Fruit fly (Drosophila melanogaster) whole organism, embryonic: ENCODE measurements around the gene Fam92.

Experiments used
- Atf3 ChIP-seq: fragments of 200-800 bp; sonication (Bioruptor generic); optimal IDR thresholded peaks from 3 replicates; lab custom pipeline; 2016; ENCODE audit warnings: missing biosample characterization, missing genetic modification characterization
- CG10147 ChIP-seq: fragments of 200-800 bp; sonication (Bioruptor generic); optimal IDR thresholded peaks from 2 replicates; lab custom pipeline; 2019; ENCODE audit warnings: missing biosample characterization, mild to moderate bottlenecking, missing genetic modification characterization, moderate library complexity
- CG10543 ChIP-seq: fragments of 200-800 bp; sonication (Bioruptor generic); optimal IDR thresholded peaks from 3 replicates; lab custom pipeline; 2017; ENCODE audit warnings: missing biosample characterization, mild to moderate bottlenecking, missing genetic modification characterization, moderate library complexity
- CG10959 ChIP-seq: fragments of 200-800 bp; sonication (Bioruptor generic); IDR thresholded peaks from 2 replicates; pipeline ENCODE4 v1.3.6; 2022; ENCODE audit warnings: missing biosample characterization, missing genetic modification characterization
- CG11247 ChIP-seq: fragments of 200-800 bp; sonication (Bioruptor generic); IDR thresholded peaks from 2 replicates; pipeline ENCODE4 v1.3.6; 2022; ENCODE audit warnings: missing biosample characterization, missing genetic modification characterization
- CG13287 ChIP-seq: fragments of 200-800 bp; sonication (Bioruptor generic); IDR thresholded peaks from 2 replicates; pipeline ENCODE4 v1.3.6; 2022; ENCODE audit warnings: missing biosample characterization, missing genetic modification characterization; ENCODE audit not compliant: partially characterized antibody
- CG14014 ChIP-seq: fragments of 200-800 bp; sonication (Bioruptor generic); IDR thresholded peaks from 2 replicates; pipeline ENCODE4 v1.3.6; 2022; ENCODE audit warnings: missing biosample characterization, missing genetic modification characterization
- CG1603 ChIP-seq: fragments of 200-800 bp; sonication (Bioruptor generic); optimal IDR thresholded peaks from 2 replicates; lab custom pipeline; 2019; ENCODE audit warnings: missing biosample characterization, mild to moderate bottlenecking, missing genetic modification characterization, moderate library complexity
- CG17568 ChIP-seq: fragments of 200-800 bp; sonication (Bioruptor generic); optimal IDR thresholded peaks from 2 replicates; lab custom pipeline; 2018; ENCODE audit warnings: missing biosample characterization, mild to moderate bottlenecking, missing genetic modification characterization, moderate library complexity
- CG31441 ChIP-seq: fragments of 200-800 bp; sonication (Bioruptor generic); IDR thresholded peaks from 2 replicates; pipeline ENCODE4 v1.3.6; 2022; ENCODE audit warnings: missing biosample characterization, missing genetic modification characterization
- CG3838 ChIP-seq: fragments of 200-800 bp; sonication (Bioruptor generic); optimal IDR thresholded peaks from 3 replicates; lab custom pipeline; 2016; ENCODE audit warnings: missing biosample characterization, missing genetic modification characterization
- CG4424 ChIP-seq: fragments of 200-800 bp; sonication (Bioruptor generic); optimal IDR thresholded peaks from 3 replicates; lab custom pipeline; 2016; ENCODE audit warnings: missing biosample characterization, missing genetic modification characterization
- CG6654 ChIP-seq: fragments of 200-800 bp; sonication (Bioruptor generic); optimal IDR thresholded peaks from 2 replicates; lab custom pipeline; 2017; ENCODE audit warnings: missing biosample characterization, mild to moderate bottlenecking, missing genetic modification characterization
- CG7271 ChIP-seq: fragments of 200-800 bp; sonication (Bioruptor generic); optimal IDR thresholded peaks from 2 replicates; lab custom pipeline; 2018; ENCODE audit warnings: missing biosample characterization, mild to moderate bottlenecking, missing genetic modification characterization, moderate library complexity
- CG7556 ChIP-seq: fragments of 200-800 bp; sonication (Bioruptor generic); optimal IDR thresholded peaks from 2 replicates; lab custom pipeline; 2017; ENCODE audit warnings: missing biosample characterization, mild to moderate bottlenecking, missing genetic modification characterization
- CG8281 ChIP-seq: fragments of 200-800 bp; sonication (Bioruptor generic); optimal IDR thresholded peaks from 2 replicates; lab custom pipeline; 2018; ENCODE audit warnings: missing biosample characterization, mild to moderate bottlenecking, missing genetic modification characterization, moderate library complexity
- CG8924 ChIP-seq: fragments of 200-800 bp; optimal IDR thresholded peaks from 3 replicates; lab custom pipeline; 2019; ENCODE audit warnings: missing biosample characterization, mild to moderate bottlenecking, missing genetic modification characterization, moderate library complexity
- CG9609 ChIP-seq: fragments of 200-800 bp; sonication (Bioruptor generic); optimal IDR thresholded peaks from 3 replicates; lab custom pipeline; 2016; ENCODE audit warnings: missing biosample characterization, missing genetic modification characterization
- Hey ChIP-seq: fragments of 200-800 bp; sonication (Bioruptor generic); optimal IDR thresholded peaks from 3 replicates; lab custom pipeline; 2018; ENCODE audit warnings: missing biosample characterization, mild to moderate bottlenecking, missing genetic modification characterization
- Myb ChIP-seq: fragments of 200-800 bp; sonication (Bioruptor generic); optimal IDR thresholded peaks from 2 replicates; lab custom pipeline; 2016; ENCODE audit warnings: missing biosample characterization, missing genetic modification characterization
- NFAT ChIP-seq: fragments of 200-800 bp; sonication (Bioruptor generic); IDR thresholded peaks from 2 replicates; pipeline ENCODE4 v1.3.6; 2022; ENCODE audit warnings: missing biosample characterization, missing genetic modification characterization
- Nf-YC ChIP-seq: fragments of 200-800 bp; optimal IDR thresholded peaks from 3 replicates; lab custom pipeline; 2019; ENCODE audit warnings: missing biosample characterization, mild to moderate bottlenecking, missing genetic modification characterization, moderate library complexity
- Oaz ChIP-seq: fragments of 200-800 bp; sonication (Bioruptor generic); IDR thresholded peaks from 2 replicates; pipeline ENCODE4 v1.3.6; 2022; ENCODE audit warnings: missing biosample characterization, missing genetic modification characterization
- Oli ChIP-seq: fragments of 200-800 bp; sonication (Bioruptor generic); optimal IDR thresholded peaks from 2 replicates; lab custom pipeline; 2018; ENCODE audit warnings: missing biosample characterization, mild to moderate bottlenecking, missing genetic modification characterization, moderate library complexity
- Six4 ChIP-seq: fragments of 200-800 bp; sonication (Bioruptor generic); optimal IDR thresholded peaks from 2 replicates; lab custom pipeline; 2016; ENCODE audit warnings: missing biosample characterization, missing genetic modification characterization
- Spps ChIP-seq: fragments of 200-800 bp; sonication (Bioruptor generic); optimal IDR thresholded peaks from 2 replicates; lab custom pipeline; 2018; ENCODE audit warnings: missing biosample characterization, mild to moderate bottlenecking, missing genetic modification characterization
- Usf ChIP-seq: fragments of 200-800 bp; sonication (Bioruptor generic); optimal IDR thresholded peaks from 2 replicates; lab custom pipeline; 2017; ENCODE audit warnings: missing genotype, missing biosample characterization, missing genetic modification characterization
- Xbp1 ChIP-seq: fragments of 200-800 bp; sonication (Bioruptor generic); optimal IDR thresholded peaks from 3 replicates; lab custom pipeline; 2016; ENCODE audit warnings: missing biosample characterization, mild to moderate bottlenecking, missing genetic modification characterization
- Xrp1 ChIP-seq: fragments of 200-800 bp; sonication (Bioruptor generic); IDR thresholded peaks from 2 replicates; pipeline ENCODE4 v1.3.6; 2022; ENCODE audit warnings: missing biosample characterization, missing genetic modification characterization
- ase ChIP-seq: fragments of 200-800 bp; sonication (Bioruptor generic); IDR thresholded peaks from 3 replicates; pipeline ENCODE4 v1.3.6; 2022; ENCODE audit warnings: missing biosample characterization, missing genetic modification characterization
- caup ChIP-seq: fragments of 200-800 bp; sonication (Bioruptor generic); optimal IDR thresholded peaks from 3 replicates; lab custom pipeline; 2017; ENCODE audit warnings: missing biosample characterization, mild to moderate bottlenecking, missing genetic modification characterization, moderate library complexity; ENCODE audit not compliant: severe bottlenecking
- esg ChIP-seq: fragments of 200-800 bp; sonication (Bioruptor generic); conservative IDR thresholded peaks from 2 replicates; pipeline ENCODE4 v1.3.6; 2022; ENCODE audit warnings: missing biosample characterization, missing genetic modification characterization
- gfzf ChIP-seq: fragments of 200-800 bp; sonication (Bioruptor generic); optimal IDR thresholded peaks from 2 replicates; lab custom pipeline; 2016; ENCODE audit warnings: missing biosample characterization, mild to moderate bottlenecking, missing genetic modification characterization, moderate library complexity
- hb ChIP-seq: fragments of 200-800 bp; sonication (Bioruptor generic); IDR thresholded peaks from 3 replicates; pipeline ENCODE4 v1.3.6; 2022; ENCODE audit warnings: missing biosample characterization, missing genetic modification characterization; ENCODE audit not compliant: partially characterized antibody
- jing ChIP-seq: fragments of 200-800 bp; sonication (Bioruptor generic); optimal IDR thresholded peaks from 2 replicates; lab custom pipeline; 2018; ENCODE audit warnings: missing biosample characterization, mild to moderate bottlenecking, missing genetic modification characterization
- jumu ChIP-seq: fragments of 200-800 bp; sonication (Bioruptor generic); optimal IDR thresholded peaks from 3 replicates; lab custom pipeline; 2016; ENCODE audit warnings: missing biosample characterization, missing genetic modification characterization
- kah ChIP-seq: fragments of 200-800 bp; sonication (Bioruptor generic); optimal IDR thresholded peaks from 2 replicates; lab custom pipeline; 2018; ENCODE audit warnings: missing biosample characterization, mild to moderate bottlenecking, missing genetic modification characterization
- klu ChIP-seq: fragments of 200-800 bp; sonication (Bioruptor generic); IDR thresholded peaks from 2 replicates; pipeline ENCODE4 v1.3.6; 2022; ENCODE audit warnings: missing biosample characterization, missing genetic modification characterization
- lola ChIP-seq, 3 experiments: fragments of >200 bp in 2 of 3; fragments of 200-800 bp in 1 of 3; sonication (Bioruptor generic) in 1 of 3; optimal IDR thresholded peaks; 2 replicates each; lab custom pipeline; 2017 to 2019; ENCODE audit warnings: missing biosample characterization in 3 of 3, missing genetic modification characterization in 3 of 3, mild to moderate bottlenecking in 1 of 3, moderate library complexity in 1 of 3
- schlank ChIP-seq: fragments of 200-800 bp; sonication (Bioruptor generic); optimal IDR thresholded peaks from 2 replicates; lab custom pipeline; 2018; ENCODE audit warnings: missing biosample characterization, mild to moderate bottlenecking, missing genetic modification characterization
- sima ChIP-seq: fragments of 200-800 bp; sonication (Bioruptor generic); optimal IDR thresholded peaks from 2 replicates; lab custom pipeline; 2016; ENCODE audit warnings: missing biosample characterization, missing genetic modification characterization
- sr ChIP-seq: fragments of 200-800 bp; sonication (Bioruptor generic); IDR thresholded peaks from 3 replicates; pipeline ENCODE4 v1.3.6; 2022; ENCODE audit warnings: missing biosample characterization, missing genetic modification characterization

Gene Fam92

dm6 chr2L:12427487-12428101 is 2.9 kb downstream of the Fam92 start, which contains the start of the genes CG5446 and Trm1 (continued):
- TF ChIP-seq Spps (tag; lab: Kevin White, UChicago), result peak; percentile 47
- no peak for TF ChIP-seq gfzf (GFP tag; lab: Kevin White, UChicago)
- peak; percentile 57 for TF ChIP-seq Oli (tag; lab: Kevin White, UChicago)
- TF ChIP-seq NFAT (GFP tag; lab: Robert Waterston, UW), result no peak
- TF ChIP-seq CG14014 (GFP tag; lab: Robert Waterston, UW), result 0 out of 2 replicates have a peak, but pooled peaks have one; percentile 39
- TF ChIP-seq Oaz (GFP tag; lab: Robert Waterston, UW), result no peak
- no peak for TF ChIP-seq schlank
- peak; percentile 6 for TF ChIP-seq Usf (GFP tag; lab: Kevin White, UChicago)
- TF ChIP-seq CG10543 (GFP tag; lab: Kevin White, UChicago), result peak; percentile 69
- peak in 1 of 3 experiments; percentile 83 for TF ChIP-seq lola (GFP tag; optimal IDR thresholded peaks at IDR 0.05; lab: Kevin White, UChicago)
- TF ChIP-seq CG31441 (GFP tag; lab: Robert Waterston, UW), result peak; percentile 84
- TF ChIP-seq CG13287, result peak; percentile 34; the same call in 1 of the 2 replicates
- no peak for TF ChIP-seq CG3838 (GFP tag; lab: Kevin White, UChicago)
- peak; percentile 71 for TF ChIP-seq Xrp1 (GFP tag; lab: Robert Waterston, UW)
- no peak for TF ChIP-seq jumu (GFP tag; lab: Kevin White, UChicago)
- TF ChIP-seq CG6654 (GFP tag; lab: Kevin White, UChicago), result no peak
- no peak for TF ChIP-seq sima (GFP tag; lab: Kevin White, UChicago)
- TF ChIP-seq CG1603 (tag; lab: Kevin White, UChicago), result peak; percentile 21
- TF ChIP-seq hb, result no peak
- TF ChIP-seq Six4 (GFP tag; lab: Kevin White, UChicago), result peak; percentile 70
- TF ChIP-seq Xbp1 (GFP tag; lab: Kevin White, UChicago), result peak; percentile 56
- peak; percentile 26 for TF ChIP-seq CG17568 (GFP tag; lab: Kevin White, UChicago)
- peak; percentile 21 for TF ChIP-seq CG8281 (tag; lab: Kevin White, UChicago)
- TF ChIP-seq Atf3 (GFP tag; lab: Kevin White, UChicago), result no peak
- TF ChIP-seq CG10147 (GFP tag; lab: Kevin White, UChicago), result peak; percentile 64
- TF ChIP-seq ase, result 0 out of 3 replicates have a peak, but pooled peaks have one; percentile 43
- TF ChIP-seq Hey (tag; lab: Kevin White, UChicago), result no peak
- TF ChIP-seq CG7556 (GFP tag; lab: Kevin White, UChicago), result peak; percentile 85
- peak; percentile 75 for TF ChIP-seq Nf-YC (tag; lab: Kevin White, UChicago)
- no peak; the same call in 1 of the 2 replicates for TF ChIP-seq esg
- peak; percentile 67 for TF ChIP-seq caup (GFP tag; lab: Kevin White, UChicago)
- no peak for TF ChIP-seq kah (GFP tag; lab: Kevin White, UChicago)
- no peak for TF ChIP-seq CG10959 (GFP tag; lab: Robert Waterston, UW)
- no peak for TF ChIP-seq sr (GFP tag; lab: Robert Waterston, UW)
- TF ChIP-seq jing (GFP tag; lab: Kevin White, UChicago), result no peak
- peak; percentile 67 for TF ChIP-seq CG4424
- TF ChIP-seq CG11247 (GFP tag; lab: Robert Waterston, UW), result no peak
- peak; percentile 89 for TF ChIP-seq CG8924
- TF ChIP-seq klu (GFP tag; lab: Robert Waterston, UW), result no peak; the same call in 1 of the 2 replicates
- no peak for TF ChIP-seq CG9609 (GFP tag; lab: Kevin White, UChicago)
- TF ChIP-seq CG7271 (tag; lab: Kevin White, UChicago), result peak; percentile 48
- TF ChIP-seq Myb, result no peak
